Worm (Caenorhabditis elegans) whole organism, midembryonic: ENCODE results near the gene ceh-79.

Experiments
- T22C8.4 ChIP-seq: fragments of 200-800 bp; sonication (Bioruptor generic); IDR thresholded peaks from 2 replicates; pipeline ENCODE4 v1.3.6; 2022; ENCODE audit warnings: missing genetic modification characterization, missing compliant biosample characterization
- cog-1 ChIP-seq: sonication (generic microtip); optimal IDR thresholded peaks from 2 replicates; lab custom pipeline; 2016; ENCODE audit warnings: missing genetic modification characterization, missing compliant biosample characterization
- flt-1 ChIP-seq: fragments of 200-800 bp; sonication (Bioruptor generic); IDR thresholded peaks from 2 replicates; pipeline ENCODE4 v1.3.6; 2022; ENCODE audit warnings: missing genetic modification characterization, missing compliant biosample characterization
- ref-1 ChIP-seq: fragments of 200-800 bp; sonication (Bioruptor generic); conservative IDR thresholded peaks from 2 replicates; pipeline ENCODE4 v1.3.6; 2022; ENCODE audit warnings: missing genetic modification reagents, missing genetic modification characterization, missing compliant biosample characterization
- tab-1 ChIP-seq: fragments of 200-800 bp; sonication (Bioruptor generic); IDR thresholded peaks from 2 replicates; pipeline ENCODE4 v1.3.6; 2022; ENCODE audit warnings: missing genetic modification characterization, missing compliant biosample characterization
- ztf-23 ChIP-seq: fragments of 200-800 bp; sonication (Bioruptor generic); IDR thresholded peaks from 2 replicates; pipeline ENCODE4 v1.3.6; 2022; ENCODE audit warnings: missing genetic modification reagents, missing genetic modification characterization, missing compliant biosample characterization
- ztf-29 ChIP-seq: fragments of 200-800 bp; sonication (Bioruptor generic); IDR thresholded peaks from 2 replicates; pipeline ENCODE4 v1.3.6; 2022; ENCODE audit warnings: missing genetic modification reagents, missing genetic modification characterization, missing compliant biosample characterization

- TF ChIP-seq cog-1 (tag; lab: Kevin White, UChicago), result no peak
- no peak for TF ChIP-seq ztf-23 (GFP tag; lab: Robert Waterston, UW)
- no peak for TF ChIP-seq ref-1 (GFP tag; lab: Robert Waterston, UW)
- TF ChIP-seq tab-1 (GFP tag; lab: Robert Waterston, UW), result no peak
- no peak for TF ChIP-seq flt-1 (GFP tag; lab: Robert Waterston, UW)
- TF ChIP-seq T22C8.4 (GFP tag; lab: Robert Waterston, UW), result no peak
- TF ChIP-seq ztf-29 (GFP tag; lab: Robert Waterston, UW), result no peak
Observed at ce11 chrV:13252862-13253261, 48.8 kb upstream of the ceh-79 start.
